Fruit fly (Drosophila melanogaster) S2 (cell line): ENCODE measurements around the gene Ttc1.

Experiments used
- CG8478 ChIP-seq: fragments of >200 bp; optimal IDR thresholded peaks from 2 replicates; lab custom pipeline; 2018
- CTCF ChIP-seq, 2 experiments: fragments of >200 bp; optimal IDR thresholded peaks; 2 replicates each; lab custom pipeline; 2018

DNA sequence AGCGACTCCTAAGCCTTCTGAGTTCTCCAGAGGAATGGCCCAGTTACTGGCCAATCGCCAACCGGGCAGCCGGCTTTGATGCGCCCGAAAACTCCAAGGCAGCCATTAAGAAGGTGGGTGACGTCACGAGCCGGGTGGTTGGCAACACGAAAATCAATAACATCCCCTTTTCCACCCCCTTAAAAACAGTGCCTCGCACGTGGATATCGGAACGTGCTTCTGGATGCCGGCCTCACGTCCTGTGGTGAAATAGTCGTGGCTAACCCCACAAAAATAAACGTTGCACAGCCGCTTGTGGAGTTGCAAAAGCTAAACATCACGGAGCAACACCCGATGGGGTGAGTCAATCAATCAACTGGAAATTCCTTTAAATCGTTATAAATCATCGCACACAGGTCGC is 13.8 kb upstream of the Ttc1 start:
- TF ChIP-seq CG8478 (no peak), CTCF (optimal IDR thresholded peaks at IDR 0.05; lab: Kevin White, UChicago) (no peak)
